Fruit fly (Drosophila melanogaster) whole organism: ENCODE measurements around the gene CG10086.

Experiments used
- CG8478 ChIP-seq: fragments of >200 bp; optimal IDR thresholded peaks from 2 replicates; lab custom pipeline; 2018; ENCODE audit warnings: inconsistent platforms
- Dll ChIP-seq: fragments of >200 bp; optimal IDR thresholded peaks from 2 replicates; lab custom pipeline; 2017
- EcR ChIP-seq, 2 experiments: fragments of >200 bp; optimal IDR thresholded peaks; 2 replicates each; lab custom pipeline; 2017; ENCODE audit warnings: missing biosample characterization in 2 of 2, missing genetic modification characterization in 2 of 2, missing genetic modification reagents in 2 of 2
- pan ChIP-seq: fragments of >200 bp; optimal IDR thresholded peaks from 2 replicates; lab custom pipeline; 2017
- psq ChIP-seq: fragments of >200 bp; optimal IDR thresholded peaks from 2 replicates; lab custom pipeline; 2017
- usp ChIP-seq: fragments of >200 bp; optimal IDR thresholded peaks from 2 replicates; lab custom pipeline; 2017; ENCODE audit warnings: missing biosample characterization, missing genetic modification characterization, mixed read lengths

The CG10086 gene

dm6 chr3R:7793855-7794254 is 3.4 kb downstream of the CG10086 start, which contains the start of gene CG2641:
Gene CG2641 (plus strand): TSS chr3R:7794069.
- TF ChIP-seq psq (lab: Kevin White, UChicago), result no peak
- TF ChIP-seq Dll, result peak; percentile 7
- TF ChIP-seq usp (GFP tag; lab: Kevin White, UChicago), result no peak

dm6 chr3R:7798525-7798924 is 8.1 kb downstream of the CG10086 start, which contains the start of gene CG18744:
Gene CG18744 (minus strand): TSS chr3R:7798771.
- no peak for TF ChIP-seq usp (GFP tag; lab: Kevin White, UChicago)
- no peak for TF ChIP-seq Dll
- TF ChIP-seq psq (lab: Kevin White, UChicago), result no peak
- no peak for TF ChIP-seq pan
- no peak for TF ChIP-seq CG8478 (lab: Kevin White, UChicago)
- TF ChIP-seq EcR (GFP tag; optimal IDR thresholded peaks at IDR 0.05; lab: Kevin White, UChicago), result no peak

- TF ChIP-seq psq (lab: Kevin White, UChicago), result no peak
Measured at dm6 chr3R:7802693-7803092, 12.3 kb downstream of the CG10086 start, which contains the start of gene CG3014. Gene CG3014 (minus strand): TSS chr3R:7802793.

DNA sequence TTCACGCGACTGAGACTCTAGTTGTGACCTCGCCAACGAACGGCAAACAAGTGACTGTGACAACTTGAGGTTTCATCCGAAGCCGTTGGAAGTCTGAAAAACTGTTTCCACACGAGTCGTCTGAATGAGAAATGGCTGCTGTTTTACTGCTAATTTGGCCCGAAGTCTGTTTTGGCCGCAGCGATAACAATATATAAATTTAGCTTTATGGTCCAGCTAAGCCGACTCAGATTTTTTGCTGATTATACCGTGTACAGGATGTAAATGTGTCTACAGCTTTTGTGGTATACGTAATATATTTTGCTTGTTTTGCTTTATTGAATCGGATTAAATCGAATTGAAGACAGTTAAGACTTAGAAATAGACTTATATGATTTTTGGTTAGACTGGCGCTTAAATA is 13.9 kb downstream of the CG10086 start, which contains the start of gene CG18268:
TSS of gene CG18268 (minus strand) at position 101 of the 400 bp plus-strand sequence.
- TF ChIP-seq psq (lab: Kevin White, UChicago) (no peak), usp (GFP tag; lab: Kevin White, UChicago) (no peak), pan (no peak), Dll (no peak)

DNA sequence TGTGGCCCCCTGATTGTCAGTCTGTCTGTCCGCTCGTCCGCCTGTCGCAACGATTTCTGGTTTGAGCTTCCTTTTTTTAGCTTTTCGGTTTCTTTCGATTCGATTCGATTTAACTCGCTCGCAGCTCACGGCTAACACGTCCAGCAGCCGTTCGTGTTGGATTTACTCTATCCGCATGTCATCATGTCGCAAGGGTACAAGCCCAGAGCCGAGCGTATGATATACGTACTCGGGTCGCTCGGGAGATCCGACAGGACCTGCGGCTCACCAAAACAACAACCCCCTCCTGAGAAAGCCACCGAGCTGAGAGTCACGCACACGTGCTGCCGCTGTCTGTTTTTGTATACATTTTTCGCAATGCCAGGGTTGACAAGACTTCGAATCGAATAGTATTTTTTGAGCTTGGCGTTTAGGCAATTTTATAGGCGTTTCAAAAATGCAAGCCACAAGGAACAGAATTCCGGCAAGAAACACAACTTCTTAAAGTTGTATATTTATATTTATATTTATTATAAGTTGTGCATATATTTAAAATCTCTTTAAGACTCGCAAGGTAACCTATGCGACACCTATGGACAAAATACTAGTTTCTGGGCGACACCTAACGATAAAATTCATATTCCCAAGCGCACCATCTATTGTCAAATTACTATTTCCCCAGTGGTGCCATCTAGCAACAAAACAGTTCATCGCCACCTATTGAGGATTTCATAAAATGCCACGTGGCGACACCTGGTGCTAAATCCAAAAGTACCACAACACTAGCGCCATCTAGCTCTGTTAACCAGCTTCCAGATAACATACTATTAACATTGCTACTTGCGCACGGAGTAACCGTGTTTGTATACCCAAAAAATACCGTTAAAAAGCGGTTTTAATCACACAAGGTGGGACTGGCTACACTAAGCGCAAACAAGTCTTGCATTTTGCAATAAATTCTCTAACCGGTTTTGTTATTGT is 19.5 kb downstream of the CG10086 start, which contains the start of the genes CG2993 and sgll:
TSS of gene CG2993 (minus strand) at position 353 of the 960 bp plus-strand sequence.
TSS of gene sgll (plus strand) at position 871 of the 960 bp plus-strand sequence.
- TF ChIP-seq psq (lab: Kevin White, UChicago) (no peak), CG8478 (lab: Kevin White, UChicago) (peak; percentile 27), Dll (peak; percentile 73)

- TF ChIP-seq Dll (no peak), EcR (GFP tag; optimal IDR thresholded peaks at IDR 0.05; lab: Kevin White, UChicago) (no peak), pan (no peak), psq (lab: Kevin White, UChicago) (no peak), usp (GFP tag; lab: Kevin White, UChicago) (no peak), CG8478 (lab: Kevin White, UChicago) (no peak)
Measured at dm6 chr3R:7811514-7811913, 21.1 kb downstream of the CG10086 start, which contains the start of gene CG31473. Gene CG31473 (plus strand): TSS chr3R:7811814.

DNA sequence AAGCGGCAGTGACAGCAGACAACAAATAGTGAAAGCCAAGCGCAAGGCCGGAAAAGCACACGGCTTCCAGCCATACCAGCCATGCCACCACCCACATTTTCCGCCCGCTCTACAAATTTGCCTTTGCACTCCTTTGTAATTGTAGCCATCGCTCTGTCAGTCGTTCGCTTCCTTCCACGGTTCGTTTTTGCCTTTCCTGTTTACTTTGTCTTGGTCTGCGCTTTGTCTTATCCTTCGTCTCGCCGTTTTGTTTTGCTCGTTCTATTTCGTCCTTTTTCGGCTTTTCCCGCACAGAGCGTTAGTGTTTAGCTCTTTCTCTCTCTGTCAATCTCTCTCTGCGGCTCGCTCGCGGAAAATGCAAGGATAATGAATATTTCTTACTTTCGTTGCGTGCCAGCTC is 23.1 kb downstream of the CG10086 start:
- TF ChIP-seq CG8478 (lab: Kevin White, UChicago) (no peak), usp (GFP tag; lab: Kevin White, UChicago) (no peak), psq (lab: Kevin White, UChicago) (no peak), Dll (no peak), EcR (GFP tag; optimal IDR thresholded peaks at IDR 0.05; lab: Kevin White, UChicago) (no peak), pan (no peak)

DNA sequence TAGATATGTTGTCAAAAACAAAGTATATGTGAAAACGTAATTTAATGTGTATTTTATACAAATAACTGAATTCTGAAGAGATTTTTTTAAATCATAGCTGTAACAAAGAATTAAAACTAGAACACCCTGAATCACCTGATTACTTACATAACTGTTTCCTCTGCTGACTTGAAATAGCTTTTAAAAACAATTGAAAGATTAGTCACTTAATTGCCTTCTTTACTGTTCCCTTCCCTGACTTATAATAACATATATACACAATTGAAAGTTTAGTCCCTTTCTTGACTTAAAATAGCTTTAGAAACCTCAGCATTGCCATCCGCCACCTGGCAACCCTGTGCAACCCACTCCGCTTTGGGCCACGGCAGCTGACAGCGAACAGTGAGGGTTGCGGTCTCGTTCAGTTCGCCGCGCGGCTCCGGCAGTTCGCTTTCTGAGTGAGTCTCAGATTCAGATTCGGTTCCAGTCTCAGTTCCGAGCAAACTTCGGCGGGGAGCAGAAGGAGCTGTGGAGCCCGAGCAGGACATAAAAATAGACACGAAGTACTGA is 23.6 kb downstream of the CG10086 start, which contains the start of gene CG34384:
TSS of gene CG34384 (plus strand) at position 381 of the 549 bp plus-strand sequence.
- no peak for TF ChIP-seq CG8478 (lab: Kevin White, UChicago)
- TF ChIP-seq psq (lab: Kevin White, UChicago), result no peak
- no peak for TF ChIP-seq usp (GFP tag; lab: Kevin White, UChicago)
- TF ChIP-seq EcR (GFP tag; optimal IDR thresholded peaks at IDR 0.05; lab: Kevin White, UChicago), result no peak
- TF ChIP-seq Dll, result no peak
- TF ChIP-seq pan, result no peak

dm6 chr3R:7821559-7821958 is 31.1 kb downstream of the CG10086 start:
- no peak for TF ChIP-seq CG8478 (lab: Kevin White, UChicago)
- TF ChIP-seq EcR (GFP tag; optimal IDR thresholded peaks at IDR 0.05; lab: Kevin White, UChicago), result no peak
- no peak for TF ChIP-seq Dll
- TF ChIP-seq pan, result no peak
- TF ChIP-seq usp (GFP tag; lab: Kevin White, UChicago), result no peak
- TF ChIP-seq psq (lab: Kevin White, UChicago), result no peak
